Worm (Caenorhabditis elegans) whole organism, L1 larva: ENCODE results near the gene dnj-10.

Source experiments
- aly-2 ChIP-seq: fragments of 150-350 bp; optimal IDR thresholded peaks from 2 replicates; lab custom pipeline; 2014; ENCODE audit warnings: missing biosample characterization, missing genetic modification characterization
- egl-27 ChIP-seq, 2 experiments: fragments of 150-350 bp in 1 of 2; sonication (generic microtip); optimal IDR thresholded peaks; 3 replicates each; lab custom pipeline; 2017 to 2018; ENCODE audit warnings: missing biosample characterization in 2 of 2, missing genetic modification characterization in 2 of 2, missing genetic modification reagents in 2 of 2
- lin-35 ChIP-seq, 2 experiments: fragments of 150-350 bp; optimal IDR thresholded peaks; 2 replicates each; lab custom pipeline; 2014; ENCODE audit warnings: missing biosample characterization in 2 of 2, missing genetic modification characterization in 2 of 2, missing genetic modification reagents in 2 of 2
- mdl-1 ChIP-seq, 2 experiments: fragments of 150-350 bp; optimal IDR thresholded peaks; 2 replicates each; lab custom pipeline; 2014 to 2017; ENCODE audit warnings: missing biosample characterization in 2 of 2, missing genetic modification characterization in 2 of 2, inconsistent platforms in 1 of 2
- nhr-12 ChIP-seq: sonication (generic microtip); optimal IDR thresholded peaks from 2 replicates; lab custom pipeline; 2017; ENCODE audit warnings: missing biosample characterization, missing genetic modification characterization
- nhr-47 ChIP-seq: sonication (generic microtip); optimal IDR thresholded peaks from 2 replicates; lab custom pipeline; 2016; ENCODE audit warnings: mild to moderate bottlenecking, missing genetic modification characterization, moderate library complexity, missing compliant biosample characterization
- nhr-76 ChIP-seq: sonication (generic microtip); optimal IDR thresholded peaks from 2 replicates; lab custom pipeline; 2017; ENCODE audit warnings: missing biosample characterization, missing genetic modification characterization
- nhr-84 ChIP-seq: sonication (generic microtip); optimal IDR thresholded peaks from 2 replicates; lab custom pipeline; 2017; ENCODE audit warnings: missing biosample characterization, missing genetic modification characterization

- TF ChIP-seq nhr-12 (tag; lab: Kevin White, UChicago) (no peak), lin-35 (GFP tag; optimal IDR thresholded peaks at IDR 0.05; lab: Kevin White, UChicago) (peak; percentile 2 to 36), aly-2 (tag; lab: Kevin White, UChicago) (no peak), egl-27 (tag; optimal IDR thresholded peaks at IDR 0.05; lab: Kevin White, UChicago) (no peak), nhr-84 (tag; lab: Kevin White, UChicago) (no peak), mdl-1 (tag; optimal IDR thresholded peaks at IDR 0.05; lab: Kevin White, UChicago) (peak in 1 of 2 experiments; percentile 23), nhr-76 (no peak), nhr-47 (tag; lab: Kevin White, UChicago) (no peak)
Observed at ce11 chrIII:8650235-8650817, 19.4 kb downstream of the dnj-10 start, which contains the start of gene flp-23.
